Worm (Caenorhabditis elegans): ENCODE results near the gene srg-62.

DNA sequence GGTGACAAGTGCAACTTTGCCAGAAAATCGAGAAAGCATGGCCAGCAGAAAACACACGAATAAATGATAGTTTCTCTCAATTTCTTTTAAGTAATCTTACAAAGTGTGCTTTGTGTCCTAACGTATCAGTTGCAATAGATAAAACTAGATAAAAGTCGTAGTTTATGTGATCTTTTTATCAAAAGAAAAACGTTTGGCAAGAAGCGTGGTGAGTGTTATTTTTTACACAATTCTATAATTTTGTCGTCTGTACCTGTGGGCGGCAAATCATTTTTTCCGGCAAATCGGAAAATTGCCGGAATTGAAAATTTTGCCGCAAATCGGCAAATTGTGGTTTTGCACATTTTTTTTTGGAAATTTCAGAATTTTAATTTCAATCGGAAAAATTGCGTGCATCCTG is 25.3 kb upstream of the srg-62 start, which contains the start of gene R05D8.9:
- no peak for TF ChIP-seq ztf-23 (GFP tag; IDR thresholded peaks at IDR 0.05)
- no peak for TF ChIP-seq cog-1 (tag; optimal IDR thresholded peaks at IDR 0.05)
- no peak for TF ChIP-seq ztf-29 (GFP tag; IDR thresholded peaks at IDR 0.05)
- TF ChIP-seq T22C8.4 (GFP tag; IDR thresholded peaks at IDR 0.05): no peak
- TF ChIP-seq flt-1 (GFP tag; IDR thresholded peaks at IDR 0.05): no peak
- no peak for TF ChIP-seq ref-1 (GFP tag; conservative IDR thresholded peaks at IDR 0.05)

Data from whole organism, midembryonic.